Fruit fly (Drosophila melanogaster) whole organism, embryonic: ENCODE measurements around the gene CG33282.

Experiments used
- Adf1 ChIP-seq: fragments of 200-800 bp; sonication (Bioruptor generic); IDR thresholded peaks from 2 replicates; pipeline ENCODE4 v1.3.6; 2022; ENCODE audit warnings: missing biosample characterization, missing genetic modification characterization
- B-H1 ChIP-seq: fragments of 200-800 bp; sonication (Bioruptor generic); IDR thresholded peaks from 3 replicates; pipeline ENCODE4 v1.3.6; 2022; ENCODE audit warnings: missing biosample characterization, missing genetic modification characterization
- CG10267 ChIP-seq: fragments of 200-800 bp; sonication (Bioruptor generic); optimal IDR thresholded peaks from 2 replicates; lab custom pipeline; 2018; ENCODE audit warnings: missing biosample characterization, mild to moderate bottlenecking, missing genetic modification characterization, moderate library complexity
- CG10274 ChIP-seq: fragments of 200-800 bp; sonication (Bioruptor generic); optimal IDR thresholded peaks from 3 replicates; lab custom pipeline; 2017; ENCODE audit warnings: missing biosample characterization, mild to moderate bottlenecking, missing genetic modification characterization
- CG11085 ChIP-seq: fragments of 200-800 bp; sonication (Bioruptor generic); IDR thresholded peaks from 2 replicates; pipeline ENCODE4 v1.3.6; 2022; ENCODE audit warnings: missing biosample characterization, missing genetic modification characterization
- CG11695 ChIP-seq: fragments of 200-800 bp; sonication (Bioruptor generic); IDR thresholded peaks from 3 replicates; pipeline ENCODE4 v1.3.6; 2022; ENCODE audit warnings: missing biosample characterization, missing genetic modification characterization
- CG12942 ChIP-seq: fragments of 200-800 bp; sonication (Bioruptor generic); optimal IDR thresholded peaks from 3 replicates; lab custom pipeline; 2016; ENCODE audit warnings: missing biosample characterization, missing genetic modification characterization
- CG13424 ChIP-seq: fragments of 200-800 bp; sonication (Bioruptor generic); optimal IDR thresholded peaks from 2 replicates; lab custom pipeline; 2019; ENCODE audit warnings: missing biosample characterization, mild to moderate bottlenecking, missing genetic modification characterization, moderate library complexity
- CG15073 ChIP-seq: fragments of 200-800 bp; sonication (Bioruptor generic); optimal IDR thresholded peaks from 2 replicates; lab custom pipeline; 2016; ENCODE audit warnings: missing biosample characterization, missing genetic modification characterization
- CG15479 ChIP-seq: fragments of 200-800 bp; sonication (Bioruptor generic); optimal IDR thresholded peaks from 3 replicates; lab custom pipeline; 2019; ENCODE audit warnings: missing biosample characterization, mild to moderate bottlenecking, missing genetic modification characterization, moderate library complexity
- CG1832 ChIP-seq: fragments of 200-800 bp; sonication (Bioruptor generic); optimal IDR thresholded peaks from 2 replicates; lab custom pipeline; 2017; ENCODE audit warnings: missing biosample characterization, mild to moderate bottlenecking, missing genetic modification characterization, inconsistent platforms
- CG2199 ChIP-seq: fragments of 200-800 bp; sonication (Bioruptor generic); IDR thresholded peaks from 3 replicates; pipeline ENCODE4 v1.3.6; 2022; ENCODE audit warnings: missing biosample characterization, missing genetic modification characterization
- CG2678 ChIP-seq: fragments of 200-800 bp; sonication (Bioruptor generic); optimal IDR thresholded peaks from 3 replicates; lab custom pipeline; 2019; ENCODE audit warnings: missing biosample characterization, mild to moderate bottlenecking, missing genetic modification characterization, moderate library complexity
- CG42726 ChIP-seq: fragments of 200-800 bp; sonication (Bioruptor generic); IDR thresholded peaks from 2 replicates; pipeline ENCODE4 v1.3.6; 2022; ENCODE audit warnings: missing biosample characterization, missing genetic modification characterization; ENCODE audit not compliant: partially characterized antibody
- CG6175 ChIP-seq: fragments of 200-800 bp; sonication (Bioruptor generic); IDR thresholded peaks from 3 replicates; pipeline ENCODE4 v1.3.6; 2022; ENCODE audit warnings: missing biosample characterization, missing genetic modification characterization
- CG6689 ChIP-seq: fragments of 200-800 bp; sonication (Bioruptor generic); IDR thresholded peaks from 2 replicates; pipeline ENCODE4 v1.3.6; 2022; ENCODE audit warnings: missing biosample characterization, missing genetic modification characterization
- CG7987 ChIP-seq: fragments of 200-800 bp; sonication (Bioruptor generic); optimal IDR thresholded peaks from 2 replicates; lab custom pipeline; 2018; ENCODE audit warnings: missing biosample characterization, mild to moderate bottlenecking, missing genetic modification characterization, moderate library complexity
- CG8478 ChIP-seq: fragments of >200 bp; optimal IDR thresholded peaks from 2 replicates; lab custom pipeline; 2018
- Deaf1 ChIP-seq: fragments of 200-800 bp; optimal IDR thresholded peaks from 3 replicates; lab custom pipeline; 2019; ENCODE audit warnings: missing biosample characterization, mild to moderate bottlenecking, missing genetic modification characterization, moderate library complexity
- Fer2 ChIP-seq: fragments of 200-800 bp; sonication (Bioruptor generic); optimal IDR thresholded peaks from 2 replicates; lab custom pipeline; 2018; ENCODE audit warnings: missing biosample characterization, mild to moderate bottlenecking, missing genetic modification characterization, moderate library complexity
- Fer3 ChIP-seq: fragments of 200-800 bp; sonication (Bioruptor generic); optimal IDR thresholded peaks from 2 replicates; lab custom pipeline; 2018; ENCODE audit warnings: missing biosample characterization, mild to moderate bottlenecking, missing genetic modification characterization, moderate library complexity
- HmgD ChIP-seq: fragments of 200-800 bp; sonication (Bioruptor generic); optimal IDR thresholded peaks from 3 replicates; lab custom pipeline; 2016; ENCODE audit warnings: missing biosample characterization, missing genetic modification characterization
- Hr3 ChIP-seq: fragments of 200-800 bp; sonication (Bioruptor generic); optimal IDR thresholded peaks from 3 replicates; lab custom pipeline; 2016; ENCODE audit warnings: missing biosample characterization, missing genetic modification characterization
- Hr78 ChIP-seq, 2 experiments: fragments of 200-800 bp in 1 of 2; fragments of >200 bp in 1 of 2; sonication (Bioruptor generic) in 1 of 2; optimal IDR thresholded peaks; 2 replicates each; lab custom pipeline; 2017 to 2019; ENCODE audit warnings: missing biosample characterization in 2 of 2, missing genetic modification characterization in 2 of 2, mild to moderate bottlenecking in 1 of 2, moderate library complexity in 1 of 2
- Kr ChIP-seq: fragments of 200-800 bp; sonication (Bioruptor generic); optimal IDR thresholded peaks from 2 replicates; lab custom pipeline; 2017; ENCODE audit warnings: missing biosample characterization, mild to moderate bottlenecking, missing genetic modification characterization
- Lpt ChIP-seq: fragments of >200 bp; optimal IDR thresholded peaks from 2 replicates; lab custom pipeline; 2018; ENCODE audit warnings: missing biosample characterization, missing genetic modification characterization
- Max ChIP-seq: fragments of 200-800 bp; sonication (Bioruptor generic); optimal IDR thresholded peaks from 2 replicates; lab custom pipeline; 2016; ENCODE audit warnings: missing biosample characterization, mild to moderate bottlenecking, missing genetic modification characterization
- NK7.1 ChIP-seq: fragments of 200-800 bp; sonication (Bioruptor generic); optimal IDR thresholded peaks from 3 replicates; lab custom pipeline; 2016; ENCODE audit warnings: missing biosample characterization, missing genetic modification characterization
- Optix ChIP-seq: fragments of 200-800 bp; sonication (Bioruptor generic); IDR thresholded peaks from 3 replicates; pipeline ENCODE4 v1.3.6; 2022; ENCODE audit warnings: missing biosample characterization, missing genetic modification characterization
- Poxn ChIP-seq: fragments of 200-800 bp; sonication (Bioruptor generic); IDR thresholded peaks from 2 replicates; pipeline ENCODE4 v1.3.6; 2022; ENCODE audit warnings: missing biosample characterization, missing genetic modification characterization
- Sin3A ChIP-seq: fragments of >200 bp; optimal IDR thresholded peaks from 2 replicates; lab custom pipeline; 2018
- amos ChIP-seq: fragments of 200-800 bp; sonication (Bioruptor generic); IDR thresholded peaks from 2 replicates; pipeline ENCODE4 v1.3.6; 2022; ENCODE audit warnings: missing biosample characterization, missing genetic modification characterization; ENCODE audit not compliant: partially characterized antibody
- ase ChIP-seq: fragments of 200-800 bp; sonication (Bioruptor generic); IDR thresholded peaks from 3 replicates; pipeline ENCODE4 v1.3.6; 2022; ENCODE audit warnings: missing biosample characterization, missing genetic modification characterization
- crol ChIP-seq: fragments of 200-800 bp; sonication (Bioruptor generic); IDR thresholded peaks from 2 replicates; pipeline ENCODE4 v1.3.6; 2022; ENCODE audit warnings: missing biosample characterization, missing genetic modification characterization
- dan ChIP-seq: fragments of 200-800 bp; sonication (Bioruptor generic); IDR thresholded peaks from 2 replicates; pipeline ENCODE4 v1.3.6; 2022; ENCODE audit warnings: missing biosample characterization, missing genetic modification characterization
- gfzf ChIP-seq: fragments of 200-800 bp; sonication (Bioruptor generic); optimal IDR thresholded peaks from 2 replicates; lab custom pipeline; 2016; ENCODE audit warnings: missing biosample characterization, mild to moderate bottlenecking, missing genetic modification characterization, moderate library complexity
- grau ChIP-seq: fragments of 200-800 bp; optimal IDR thresholded peaks from 3 replicates; lab custom pipeline; 2019; ENCODE audit warnings: missing biosample characterization, mild to moderate bottlenecking, missing genetic modification characterization, moderate library complexity
- ham ChIP-seq: fragments of 200-800 bp; sonication (Bioruptor generic); IDR thresholded peaks from 2 replicates; pipeline ENCODE4 v1.3.6; 2022; ENCODE audit warnings: missing biosample characterization, missing genetic modification characterization
- jigr1 ChIP-seq: fragments of 200-800 bp; sonication (Bioruptor generic); IDR thresholded peaks from 3 replicates; pipeline ENCODE4 v1.3.6; 2022; ENCODE audit warnings: missing biosample characterization, missing genetic modification characterization
- lola ChIP-seq, 3 experiments: fragments of >200 bp in 2 of 3; fragments of 200-800 bp in 1 of 3; sonication (Bioruptor generic) in 1 of 3; optimal IDR thresholded peaks; 2 replicates each; lab custom pipeline; 2017 to 2019; ENCODE audit warnings: missing biosample characterization in 3 of 3, missing genetic modification characterization in 3 of 3, mild to moderate bottlenecking in 1 of 3, moderate library complexity in 1 of 3
- otp ChIP-seq: fragments of 200-800 bp; sonication (Bioruptor generic); IDR thresholded peaks from 3 replicates; pipeline ENCODE4, ENCODE4 v1.3.6; 2022; ENCODE audit warnings: missing biosample characterization, missing genetic modification characterization
- pnt ChIP-seq: fragments of 200-800 bp; sonication (Bioruptor generic); optimal IDR thresholded peaks from 3 replicates; lab custom pipeline; 2016; ENCODE audit warnings: missing biosample characterization, missing genetic modification characterization
- psq ChIP-seq: fragments of 200-800 bp; sonication (Bioruptor generic); optimal IDR thresholded peaks from 2 replicates; lab custom pipeline; 2017; ENCODE audit warnings: missing biosample characterization, missing genetic modification characterization
- pzg ChIP-seq: fragments of 200-800 bp; sonication (Bioruptor generic); optimal IDR thresholded peaks from 3 replicates; lab custom pipeline; 2018; ENCODE audit warnings: missing biosample characterization, mild to moderate bottlenecking, missing genetic modification characterization, moderate library complexity
- run ChIP-seq: fragments of 200-800 bp; sonication (Bioruptor generic); optimal IDR thresholded peaks from 3 replicates; lab custom pipeline; 2018; ENCODE audit warnings: missing biosample characterization, mild to moderate bottlenecking, missing genetic modification characterization
- sens-2 ChIP-seq: fragments of 200-800 bp; sonication (Bioruptor generic); IDR thresholded peaks from 2 replicates; pipeline ENCODE4 v1.3.6; 2022; ENCODE audit warnings: missing biosample characterization, missing genetic modification characterization
- sim ChIP-seq: fragments of 200-800 bp; sonication (Bioruptor generic); IDR thresholded peaks from 2 replicates; pipeline ENCODE4 v1.3.6; 2022; ENCODE audit warnings: missing biosample characterization, missing genetic modification characterization
- stwl ChIP-seq: fragments of 200-800 bp; sonication (Bioruptor generic); optimal IDR thresholded peaks from 3 replicates; lab custom pipeline; 2018; ENCODE audit warnings: missing biosample characterization, mild to moderate bottlenecking, missing genetic modification characterization, moderate library complexity
- unpg ChIP-seq: fragments of 200-800 bp; sonication (Bioruptor generic); optimal IDR thresholded peaks from 3 replicates; lab custom pipeline; 2018; ENCODE audit warnings: missing biosample characterization, mild to moderate bottlenecking, missing genetic modification characterization, moderate library complexity
- yki ChIP-seq: fragments of >200 bp; optimal IDR thresholded peaks from 3 replicates; lab custom pipeline; 2018

CG33282 gene

dm6 chr2L:3354642-3355380, 27.1 kb downstream of the CG33282 start, which contains the start of gene E23 (continued):
- TF ChIP-seq Hr78 (GFP tag; optimal IDR thresholded peaks at IDR 0.05; lab: Kevin White, UChicago) (peak in 1 of 2 experiments; percentile 98), CG8478 (lab: Kevin White, UChicago) (no peak), CG15073 (GFP tag; lab: Kevin White, UChicago) (peak; percentile 83), CG11695 (GFP tag; lab: Robert Waterston, UW) (peak; percentile 99), CG10274 (GFP tag; lab: Kevin White, UChicago) (peak; percentile 89), stwl (peak; percentile 55), Sin3A (lab: Kevin White, UChicago) (no peak), Adf1 (GFP tag; lab: Robert Waterston, UW) (peak; percentile 86), Kr (GFP tag; lab: Kevin White, UChicago) (peak; percentile 83), otp (GFP tag; lab: Robert Waterston, UW) (peak; percentile 94), Deaf1 (peak; percentile 90), CG2199 (GFP tag; lab: Robert Waterston, UW) (peak; percentile 93; the same call in 2 of the 3 replicates), CG11085 (peak; percentile 95), pzg (GFP tag; lab: Kevin White, UChicago) (peak; percentile 13), Fer3 (tag; lab: Kevin White, UChicago) (peak; percentile 97), jigr1 (GFP tag; lab: Robert Waterston, UW) (peak; percentile 95), HmgD (GFP tag; lab: Kevin White, UChicago) (peak; percentile 89), Hr3 (GFP tag; lab: Kevin White, UChicago) (peak; percentile 99), CG6689 (peak; percentile 98), Poxn (GFP tag; lab: Robert Waterston, UW) (peak; percentile 89), run (tag; lab: Kevin White, UChicago) (peak; percentile 99), B-H1 (GFP tag; lab: Robert Waterston, UW) (peak; percentile 96), sim (GFP tag; lab: Robert Waterston, UW) (peak; percentile 95), CG6175 (GFP tag; lab: Robert Waterston, UW) (peak; percentile 95), CG42726 (GFP tag; lab: Robert Waterston, UW) (peak; percentile 58), yki (lab: Kevin White, UChicago) (no peak), pnt (GFP tag; lab: Kevin White, UChicago) (peak; percentile 92), Max (peak; percentile 99), crol (GFP tag; lab: Robert Waterston, UW) (peak; percentile 92), CG13424 (tag; lab: Kevin White, UChicago) (peak; percentile 99), CG7987 (GFP tag; lab: Kevin White, UChicago) (peak; percentile 97), CG2678 (peak; percentile 99), CG1832 (GFP tag; lab: Kevin White, UChicago) (no peak), unpg (GFP tag; lab: Kevin White, UChicago) (peak; percentile 99), psq (GFP tag; lab: Kevin White, UChicago) (peak; percentile 94), grau (tag; lab: Kevin White, UChicago) (peak; percentile 99), ham (GFP tag; lab: Robert Waterston, UW) (peak; percentile 92), lola (GFP tag; optimal IDR thresholded peaks at IDR 0.05; lab: Kevin White, UChicago) (peak in 1 of 3 experiments; percentile 100), Optix (peak; percentile 95), amos (GFP tag; lab: Robert Waterston, UW) (peak; percentile 58; the same call in 1 of the 2 replicates), Fer2 (tag; lab: Kevin White, UChicago) (peak; percentile 94), gfzf (GFP tag; lab: Kevin White, UChicago) (no peak), CG10267 (tag; lab: Kevin White, UChicago) (peak; percentile 97), sens-2 (GFP tag; lab: Robert Waterston, UW) (peak; percentile 94), Lpt (GFP tag; lab: Kevin White, UChicago) (no peak), CG12942 (GFP tag; lab: Kevin White, UChicago) (peak; percentile 98), ase (GFP tag; lab: Robert Waterston, UW) (peak; percentile 97), NK7.1 (GFP tag; lab: Kevin White, UChicago) (peak; percentile 91), CG15479 (GFP tag; lab: Kevin White, UChicago) (no peak), dan (GFP tag; lab: Robert Waterston, UW) (peak; percentile 76)
